Fruit fly (Drosophila melanogaster) whole organism, pupa: Measurements from ENCODE around the gene CG46426.

Experiments
- CG14655 ChIP-seq: fragments of 200-800 bp; sonication (Bioruptor generic); optimal IDR thresholded peaks from 3 replicates; lab custom pipeline; 2017; ENCODE audit warnings: mild to moderate bottlenecking, missing biosample characterization, missing genetic modification reagents, missing genetic modification characterization
- CG17806 ChIP-seq: fragments of 200-800 bp; sonication (Bioruptor generic); optimal IDR thresholded peaks from 2 replicates; lab custom pipeline; 2018; ENCODE audit warnings: missing biosample characterization, mild to moderate bottlenecking, missing genetic modification characterization, moderate library complexity
- CG32121 ChIP-seq: fragments of 200-800 bp; sonication (Bioruptor generic); IDR thresholded peaks from 2 replicates; pipeline ENCODE4 v1.3.6; 2022; ENCODE audit warnings: missing biosample characterization, missing genetic modification characterization
- CG4496 ChIP-seq: fragments of 200-800 bp; sonication (Bioruptor generic); IDR thresholded peaks from 3 replicates; pipeline ENCODE4 v1.3.6; 2022; ENCODE audit warnings: missing biosample characterization, missing genetic modification characterization
- CG8159 ChIP-seq: fragments of 200-800 bp; sonication (Bioruptor generic); optimal IDR thresholded peaks from 3 replicates; lab custom pipeline; 2018; ENCODE audit warnings: missing biosample characterization, mild to moderate bottlenecking, missing genetic modification characterization, moderate library complexity
- CG9948 ChIP-seq: fragments of 200-800 bp; sonication (Bioruptor generic); optimal IDR thresholded peaks from 2 replicates; lab custom pipeline; 2018; ENCODE audit warnings: missing biosample characterization, mild to moderate bottlenecking, missing genetic modification characterization, moderate library complexity
- D1 ChIP-seq: fragments of 200-800 bp; sonication (Bioruptor generic); optimal IDR thresholded peaks from 2 replicates; lab custom pipeline; 2018; ENCODE audit warnings: missing biosample characterization, mild to moderate bottlenecking, missing genetic modification characterization, moderate library complexity
- EcR ChIP-seq: fragments of 200-800 bp; sonication (Bioruptor generic); optimal IDR thresholded peaks from 3 replicates; lab custom pipeline; 2019; ENCODE audit warnings: missing biosample characterization, missing genetic modification characterization, mild to moderate bottlenecking, moderate library complexity, missing genetic modification reagents
- Ets98B ChIP-seq: fragments of 200-800 bp; sonication (Bioruptor generic); IDR thresholded peaks from 2 replicates; pipeline ENCODE4 v1.3.6; 2022; ENCODE audit warnings: missing biosample characterization, missing genetic modification characterization
- Pif1A ChIP-seq: fragments of 200-800 bp; sonication (Bioruptor generic); optimal IDR thresholded peaks from 3 replicates; lab custom pipeline; 2016; ENCODE audit warnings: missing biosample characterization, missing genetic modification characterization
- Pif1B ChIP-seq: fragments of 200-800 bp; sonication (Bioruptor generic); optimal IDR thresholded peaks from 3 replicates; lab custom pipeline; 2016; ENCODE audit warnings: missing biosample characterization, missing genetic modification characterization
- Snoo ChIP-seq: fragments of 200-800 bp; sonication (Bioruptor generic); optimal IDR thresholded peaks from 3 replicates; lab custom pipeline; 2017; ENCODE audit warnings: missing biosample characterization, mild to moderate bottlenecking, missing genetic modification characterization, inconsistent platforms
- fd96Ca ChIP-seq: fragments of 200-800 bp; sonication (Bioruptor generic); IDR thresholded peaks from 3 replicates; pipeline ENCODE4 v1.3.6; 2022; ENCODE audit warnings: missing biosample characterization, missing genetic modification characterization
- gl ChIP-seq: fragments of 200-800 bp; sonication (Bioruptor generic); optimal IDR thresholded peaks from 2 replicates; lab custom pipeline; 2018; ENCODE audit warnings: missing biosample characterization, mild to moderate bottlenecking, missing genetic modification characterization

- TF ChIP-seq Pif1A (GFP tag; lab: Kevin White, UChicago) (no peak), CG4496 (GFP tag; lab: Robert Waterston, UW) (no peak), D1 (no peak), CG14655 (GFP tag; lab: Kevin White, UChicago) (no peak), gl (tag; lab: Kevin White, UChicago) (no peak), Snoo (tag; lab: Kevin White, UChicago) (no peak), CG17806 (tag; lab: Kevin White, UChicago) (no peak), Pif1B (GFP tag; lab: Kevin White, UChicago) (no peak), Ets98B (GFP tag; lab: Robert Waterston, UW) (no peak), CG8159 (no peak), CG32121 (no peak), CG9948 (tag; lab: Kevin White, UChicago) (no peak), EcR (GFP tag; lab: Kevin White, UChicago) (no peak), fd96Ca (GFP tag; lab: Robert Waterston, UW) (no peak)
Measured at dm6 chr2L:11836943-11837342, 5.7 kb upstream of the CG46426 start, which contains the start of gene Sfp33A4.
